Fruit fly (Drosophila melanogaster): ENCODE measurements around the gene Drak.

Drak gene

DNA sequence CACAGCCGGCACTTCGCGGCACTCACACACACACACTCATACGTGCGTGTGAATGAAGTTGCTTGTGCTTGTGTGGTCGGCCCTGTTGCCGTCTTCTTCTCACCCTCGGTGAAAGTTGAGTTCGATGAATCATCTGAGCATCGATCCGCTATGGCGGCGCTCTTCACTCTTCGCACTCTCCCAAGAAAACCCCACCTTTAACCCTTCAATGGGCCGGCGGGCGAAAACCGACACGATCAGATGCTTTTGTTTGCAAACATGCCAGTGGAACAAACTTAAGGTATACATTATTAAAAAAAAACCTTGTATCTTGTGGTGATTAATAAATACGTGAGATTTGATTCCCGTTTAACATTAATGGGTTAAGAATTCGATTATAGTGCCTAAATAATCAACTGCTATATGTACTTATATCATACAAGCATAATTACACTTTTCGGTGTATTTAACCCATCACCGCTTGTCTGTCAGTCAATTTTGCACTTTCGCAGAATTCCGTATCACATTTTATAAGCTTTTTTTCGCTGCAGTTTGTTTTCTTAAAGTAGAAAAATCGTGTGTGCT is 107.9 kb downstream of the Drak start (continued):
- TF ChIP-seq CG11695 (GFP tag; IDR thresholded peaks at IDR 0.05): 0 out of 3 replicates have a peak, but pooled peaks have one; percentile 22
- TF ChIP-seq ci (GFP tag; IDR thresholded peaks at IDR 0.05): peak; percentile 62; the same call in 1 of the 3 replicates
- peak; percentile 77 for TF ChIP-seq kay (GFP tag; optimal IDR thresholded peaks at IDR 0.05)
- TF ChIP-seq CG3726 (GFP tag; IDR thresholded peaks at IDR 0.05): no peak
- no peak for TF ChIP-seq CG18764 (GFP tag; optimal IDR thresholded peaks at IDR 0.05)
- TF ChIP-seq Ada2b (GFP tag; IDR thresholded peaks at IDR 0.05): no peak
- TF ChIP-seq NK7.1 (GFP tag; optimal IDR thresholded peaks at IDR 0.05): no peak
- TF ChIP-seq lmd (GFP tag; IDR thresholded peaks at IDR 0.05): 0 out of 2 replicates have a peak, but pooled peaks have one; percentile 12
- TF ChIP-seq Usf (GFP tag; optimal IDR thresholded peaks at IDR 0.05): no peak
- TF ChIP-seq CG8388 (GFP tag; optimal IDR thresholded peaks at IDR 0.05): no peak
- peak; percentile 25; the same call in 1 of the 2 replicates for TF ChIP-seq Xrp1 (GFP tag; IDR thresholded peaks at IDR 0.05)
- TF ChIP-seq CG10959 (GFP tag; IDR thresholded peaks at IDR 0.05): peak; percentile 64
- TF ChIP-seq row (GFP tag; IDR thresholded peaks at IDR 0.05): peak; percentile 64
- TF ChIP-seq CG2120 (GFP tag; optimal IDR thresholded peaks at IDR 0.05): peak; percentile 46
- peak; percentile 15 for TF ChIP-seq zfh2 (GFP tag; optimal IDR thresholded peaks at IDR 0.05)
- TF ChIP-seq pan (optimal IDR thresholded peaks at IDR 0.05): no peak
- no peak for TF ChIP-seq pan (GFP tag; optimal IDR thresholded peaks at IDR 0.05 in 1 of 2, IDR thresholded peaks at IDR 0.05 in 1 of 2)
- TF ChIP-seq cwo (GFP tag; optimal IDR thresholded peaks at IDR 0.05): no peak
- TF ChIP-seq CG31388 (GFP tag; optimal IDR thresholded peaks at IDR 0.05): no peak
- TF ChIP-seq CG12155 (GFP tag; optimal IDR thresholded peaks at IDR 0.05): peak; percentile 1
- peak; percentile 74 for TF ChIP-seq pros (GFP tag; optimal IDR thresholded peaks at IDR 0.05)
- TF ChIP-seq NfI (GFP tag; optimal IDR thresholded peaks at IDR 0.05): no peak
- peak; percentile 29 for TF ChIP-seq HLH54F (GFP tag; optimal IDR thresholded peaks at IDR 0.05)
- no peak for TF ChIP-seq CG8478 (optimal IDR thresholded peaks at IDR 0.05)
- TF ChIP-seq CG17361 (GFP tag; IDR thresholded peaks at IDR 0.05): no peak
- TF ChIP-seq Bgb (GFP tag; IDR thresholded peaks at IDR 0.05; ENCODE audit: partially characterized antibody): peak; percentile 32; the same call in 1 of the 2 replicates
- TF ChIP-seq YL-1 (GFP tag; optimal IDR thresholded peaks at IDR 0.05): no peak
- TF ChIP-seq CG34422 (GFP tag; IDR thresholded peaks at IDR 0.05): peak; percentile 31; the same call in 1 of the 3 replicates
- no peak for TF ChIP-seq Hey (tag; optimal IDR thresholded peaks at IDR 0.05)
- TF ChIP-seq Med (GFP tag): peak; percentile 57
- TF ChIP-seq Sin3A (optimal IDR thresholded peaks at IDR 0.05): no peak
- TF ChIP-seq CG9932 (GFP tag; IDR thresholded peaks at IDR 0.05): peak; percentile 28; the same call in 1 of the 2 replicates
- 0 out of 2 replicates have a peak, but pooled peaks have one; percentile 32 for TF ChIP-seq vvl (GFP tag; IDR thresholded peaks at IDR 0.05)
- peak; percentile 60 for TF ChIP-seq onecut (GFP tag; IDR thresholded peaks at IDR 0.05)
- TF ChIP-seq CG14667 (GFP tag; IDR thresholded peaks at IDR 0.05): no peak
- no peak for TF ChIP-seq caup (GFP tag; optimal IDR thresholded peaks at IDR 0.05; ENCODE audit: severe bottlenecking)
- no peak for TF ChIP-seq CG15696 (tag; optimal IDR thresholded peaks at IDR 0.05)
- no peak for TF ChIP-seq jigr1 (GFP tag; IDR thresholded peaks at IDR 0.05)
- TF ChIP-seq CG14014 (GFP tag; IDR thresholded peaks at IDR 0.05): no peak
- peak in 1 of 3 experiments; percentile 7 for TF ChIP-seq lola (GFP tag; optimal IDR thresholded peaks at IDR 0.05)
- TF ChIP-seq Nf-YC (tag; optimal IDR thresholded peaks at IDR 0.05): no peak
- 0 out of 2 replicates have a peak, but pooled peaks have one; percentile 17 for TF ChIP-seq CG6689 (GFP tag; IDR thresholded peaks at IDR 0.05)
- no peak for TF ChIP-seq ewg (GFP tag; optimal IDR thresholded peaks at IDR 0.05)
- TF ChIP-seq Dfd (GFP tag; optimal IDR thresholded peaks at IDR 0.05): no peak
- 0 out of 2 replicates have a peak, but pooled peaks have one; percentile 38 for TF ChIP-seq bbx (GFP tag; IDR thresholded peaks at IDR 0.05; ENCODE audit: partially characterized antibody)
- TF ChIP-seq cg (GFP tag; optimal IDR thresholded peaks at IDR 0.05): peak; percentile 81
- no peak for TF ChIP-seq bcd (GFP tag; optimal IDR thresholded peaks at IDR 0.05)
- TF ChIP-seq chinmo (GFP tag; IDR thresholded peaks at IDR 0.05; ENCODE audit: partially characterized antibody): 0 out of 4 replicates have a peak, but pooled peaks have one; percentile 36
- no peak for TF ChIP-seq CG2875 (GFP tag; optimal IDR thresholded peaks at IDR 0.05)
- TF ChIP-seq CG18262 (tag; optimal IDR thresholded peaks at IDR 0.05): peak; percentile 13

Measured in whole organism, embryonic.